Worm (Caenorhabditis elegans) whole organism, early embryonic: ENCODE results near the gene zyg-11.

Experiments used
- B0310.2 ChIP-seq: sonication (generic microtip); optimal IDR thresholded peaks from 2 replicates; lab custom pipeline; 2016; ENCODE audit warnings: mild to moderate bottlenecking, missing genetic modification characterization, missing compliant biosample characterization
- F13C5.2 ChIP-seq: sonication (generic microtip); optimal IDR thresholded peaks from 2 replicates; lab custom pipeline; 2017; ENCODE audit warnings: mild to moderate bottlenecking, missing genetic modification characterization, inconsistent platforms, missing compliant biosample characterization
- aly-1 ChIP-seq: sonication (generic microtip); optimal IDR thresholded peaks from 2 replicates; lab custom pipeline; 2016; ENCODE audit warnings: missing genetic modification characterization, missing compliant biosample characterization
- ama-1 ChIP-seq: fragments of 150-350 bp; optimal IDR thresholded peaks from 2 replicates; lab custom pipeline; 2014
- ceh-36 ChIP-seq: sonication (generic microtip); optimal IDR thresholded peaks from 2 replicates; lab custom pipeline; 2016; ENCODE audit warnings: missing genetic modification characterization, inconsistent platforms, missing compliant biosample characterization
- ets-7 ChIP-seq: sonication (generic microtip); optimal IDR thresholded peaks from 2 replicates; lab custom pipeline; 2016; ENCODE audit warnings: missing genotype, missing genetic modification characterization, missing compliant biosample characterization
- hmbx-1 ChIP-seq: sonication (generic microtip); optimal IDR thresholded peaks from 2 replicates; lab custom pipeline; 2016; ENCODE audit warnings: mild to moderate bottlenecking, missing genetic modification characterization, missing compliant biosample characterization
- hmg-4 ChIP-seq: fragments of 200-800 bp; sonication (Bioruptor generic); optimal IDR thresholded peaks from 2 replicates; lab custom pipeline; 2018; ENCODE audit warnings: mild to moderate bottlenecking, missing genetic modification characterization, missing compliant biosample characterization
- hnd-1 ChIP-seq: sonication (generic microtip); optimal IDR thresholded peaks from 2 replicates; lab custom pipeline; 2016; ENCODE audit warnings: missing genetic modification characterization, missing compliant biosample characterization
- pes-1 ChIP-seq: fragments of 200-800 bp; sonication (Bioruptor generic); IDR thresholded peaks from 2 replicates; pipeline ENCODE4 v1.3.6; 2022; ENCODE audit warnings: missing genetic modification reagents, missing genetic modification characterization, missing compliant biosample characterization
- sea-1 ChIP-seq: fragments of 200-800 bp; sonication (Bioruptor generic); conservative IDR thresholded peaks from 2 replicates; pipeline ENCODE4 v1.3.6; 2022; ENCODE audit warnings: missing genetic modification characterization, missing compliant biosample characterization
- tbx-11 ChIP-seq: fragments of 200-800 bp; sonication (Bioruptor generic); IDR thresholded peaks from 2 replicates; pipeline ENCODE4 v1.3.6; 2022; ENCODE audit warnings: missing genetic modification characterization, missing compliant biosample characterization
- tbx-37 ChIP-seq: fragments of 200-800 bp; sonication (Bioruptor generic); conservative IDR thresholded peaks from 2 replicates; pipeline ENCODE4 v1.3.6; 2022; ENCODE audit warnings: missing genetic modification reagents, missing genetic modification characterization, missing compliant biosample characterization
- tra-4 ChIP-seq: sonication (generic microtip); optimal IDR thresholded peaks from 2 replicates; lab custom pipeline; 2017; ENCODE audit warnings: missing genetic modification characterization, missing compliant biosample characterization

- TF ChIP-seq tbx-11 (no peak), pes-1 (GFP tag; lab: Robert Waterston, UW) (no peak), hnd-1 (tag; lab: Kevin White, UChicago) (no peak), ama-1 (lab: Kevin White, UChicago) (no peak), tbx-37 (GFP tag; lab: Robert Waterston, UW) (no peak), ets-7 (no peak), F13C5.2 (tag; lab: Kevin White, UChicago) (no peak), aly-1 (tag; lab: Kevin White, UChicago) (no peak), hmg-4 (no peak), hmbx-1 (tag; lab: Kevin White, UChicago) (no peak), ceh-36 (tag; lab: Kevin White, UChicago) (no peak), sea-1 (no peak), B0310.2 (tag; lab: Kevin White, UChicago) (no peak), tra-4 (tag; lab: Kevin White, UChicago) (no peak)
Observed at ce11 chrII:8027663-8028062, 10.2 kb downstream of the zyg-11 start, which contains the start of gene swsn-7.
